Worm (Caenorhabditis elegans): ENCODE measurements around the gene sfxn-5.

The sfxn-5 gene

ce11 chrII:8143278-8143931 lies 38.6 kb upstream of the sfxn-5 start, which contains the start of the genes ints-11 and rpl-10:
TSS of gene ints-11 (minus strand) at chrII:8143478.
TSS of gene rpl-10 (plus strand) at chrII:8143881.
- TF ChIP-seq sem-4 (tag; optimal IDR thresholded peaks at IDR 0.05) (no peak), sma-3 (GFP tag; optimal IDR thresholded peaks at IDR 0.05) (peak; percentile 43), ztf-11 (tag; optimal IDR thresholded peaks at IDR 0.05) (no peak), nhr-23 (tag; optimal IDR thresholded peaks at IDR 0.05) (no peak), ama-1 (optimal IDR thresholded peaks at IDR 0.05) (no peak), mbf-1 (tag; optimal IDR thresholded peaks at IDR 0.05) (no peak), elt-1 (tag; optimal IDR thresholded peaks at IDR 0.05) (no peak), aly-2 (tag; optimal IDR thresholded peaks at IDR 0.05) (no peak), lin-11 (tag; optimal IDR thresholded peaks at IDR 0.05) (no peak), mab-5 (tag; optimal IDR thresholded peaks at IDR 0.05) (no peak), crh-2 (tag; optimal IDR thresholded peaks at IDR 0.05) (peak; percentile 58), lsy-2 (tag; optimal IDR thresholded peaks at IDR 0.05) (peak; percentile 65 to 97), elt-3 (tag; optimal IDR thresholded peaks at IDR 0.05) (no peak), nhr-12 (tag; optimal IDR thresholded peaks at IDR 0.05) (no peak), zag-1 (tag; optimal IDR thresholded peaks at IDR 0.05) (no peak), fos-1 (tag; optimal IDR thresholded peaks at IDR 0.05) (peak; percentile 42), ztf-4 (tag; optimal IDR thresholded peaks at IDR 0.05) (no peak), gmeb-1 (tag; optimal IDR thresholded peaks at IDR 0.05) (peak; percentile 56), nhr-25 (tag; optimal IDR thresholded peaks at IDR 0.05) (no peak), mdl-1 (tag; optimal IDR thresholded peaks at IDR 0.05) (no peak), snpc-4 (tag; optimal IDR thresholded peaks at IDR 0.05) (no peak), alr-1 (tag; optimal IDR thresholded peaks at IDR 0.05) (no peak), F13H6.1 (tag; optimal IDR thresholded peaks at IDR 0.05) (no peak), unc-62 (GFP tag; optimal IDR thresholded peaks at IDR 0.05) (no peak), skn-1 (tag; optimal IDR thresholded peaks at IDR 0.05) (peak; percentile 6), unc-55 (GFP tag; optimal IDR thresholded peaks at IDR 0.05) (peak; percentile 85), ztf-1 (GFP tag; conservative IDR thresholded peaks at IDR 0.05) (no peak), unc-39 (tag; optimal IDR thresholded peaks at IDR 0.05) (no peak), egl-27 (tag; optimal IDR thresholded peaks at IDR 0.05) (no peak), nhr-21 (tag; optimal IDR thresholded peaks at IDR 0.05) (no peak), blmp-1 (tag; optimal IDR thresholded peaks at IDR 0.05; ENCODE audit: insufficient read depth) (no peak), C34F6.9 (tag; optimal IDR thresholded peaks at IDR 0.05) (peak; percentile 85), nhr-129 (tag; optimal IDR thresholded peaks at IDR 0.05) (peak; percentile 69), nhr-11 (tag; optimal IDR thresholded peaks at IDR 0.05) (no peak), nhr-10 (tag; optimal IDR thresholded peaks at IDR 0.05) (no peak), sma-9 (GFP tag; optimal IDR thresholded peaks at IDR 0.05) (no peak), sma-9 (tag; optimal IDR thresholded peaks at IDR 0.05) (no peak), R02D3.7 (tag; optimal IDR thresholded peaks at IDR 0.05) (no peak), ceh-82 (tag; optimal IDR thresholded peaks at IDR 0.05) (no peak), nhr-6 (tag; optimal IDR thresholded peaks at IDR 0.05) (no peak), lin-39 (tag; optimal IDR thresholded peaks at IDR 0.05) (no peak), peb-1 (tag; optimal IDR thresholded peaks at IDR 0.05) (no peak), ceh-16 (tag; optimal IDR thresholded peaks at IDR 0.05) (no peak), lin-13 (GFP tag; optimal IDR thresholded peaks at IDR 0.05) (peak; percentile 22), dmd-4 (tag; optimal IDR thresholded peaks at IDR 0.05) (no peak), Y55F3AM.14 (GFP tag; optimal IDR thresholded peaks at IDR 0.05) (no peak), nhr-77 (tag; optimal IDR thresholded peaks at IDR 0.05) (no peak), ZK546.5 (tag; optimal IDR thresholded peaks at IDR 0.05) (no peak), nhr-237 (tag; optimal IDR thresholded peaks at IDR 0.05) (no peak)
